Worm (Caenorhabditis elegans) whole organism, young adult: ENCODE results near the gene T05H4.15.

Source experiments
- B0035.1 ChIP-seq: sonication (generic microtip); optimal IDR thresholded peaks from 2 replicates; lab custom pipeline; 2016; ENCODE audit warnings: missing genetic modification characterization, mild to moderate bottlenecking, missing compliant biosample characterization, missing genotype, missing genetic modification reagents
- C17E4.6 ChIP-seq: fragments of 200-800 bp; sonication (Bioruptor generic); IDR thresholded peaks from 2 replicates; pipeline ENCODE4 v1.3.6; 2022; ENCODE audit warnings: missing genetic modification reagents, missing genetic modification characterization, missing compliant biosample characterization
- F37B4.10 ChIP-seq: fragments of 200-800 bp; sonication (Bioruptor generic); IDR thresholded peaks from 2 replicates; pipeline ENCODE4 v1.3.6; 2022; ENCODE audit warnings: missing genetic modification characterization, missing compliant biosample characterization
- F39B2.1 ChIP-seq: fragments of 200-800 bp; sonication (Bioruptor generic); IDR thresholded peaks from 2 replicates; pipeline ENCODE4 v1.3.6; 2022; ENCODE audit warnings: missing genetic modification reagents, missing genetic modification characterization, missing compliant biosample characterization
- K12H6.12 ChIP-seq: fragments of 200-800 bp; sonication (Bioruptor generic); optimal IDR thresholded peaks from 2 replicates; lab custom pipeline; 2018; ENCODE audit warnings: mild to moderate bottlenecking, missing genetic modification characterization, missing compliant biosample characterization
- T07F8.4 ChIP-seq: sonication (generic microtip); optimal IDR thresholded peaks from 2 replicates; lab custom pipeline; 2016; ENCODE audit warnings: mild to moderate bottlenecking, missing genetic modification characterization, moderate library complexity, missing compliant biosample characterization
- Y56A3A.18 ChIP-seq: fragments of 200-800 bp; sonication (Bioruptor generic); IDR thresholded peaks from 2 replicates; pipeline ENCODE4 v1.3.6; 2022; ENCODE audit warnings: missing genetic modification reagents, missing genetic modification characterization, missing compliant biosample characterization
- ama-1 ChIP-seq, 3 experiments: fragments of 150-350 bp in 1 of 3; sonication (generic microtip) in 2 of 3; optimal IDR thresholded peaks; 2 replicates each; lab custom pipeline; 2014 to 2018; ENCODE audit warnings: missing biosample characterization in 2 of 3, missing genetic modification characterization in 2 of 3, missing genetic modification reagents in 2 of 3
- aptf-3 ChIP-seq: fragments of 200-800 bp; sonication (Bioruptor generic); IDR thresholded peaks from 2 replicates; pipeline ENCODE4 v1.3.6; 2022; ENCODE audit warnings: missing genetic modification characterization, missing compliant biosample characterization
- athp-1 ChIP-seq: sonication (generic microtip); optimal IDR thresholded peaks from 2 replicates; lab custom pipeline; 2017; ENCODE audit warnings: mild to moderate bottlenecking, missing genetic modification characterization, missing compliant biosample characterization
- cebp-1 ChIP-seq, 2 experiments: fragments of 200-800 bp in 1 of 2; sonication (Bioruptor generic) in 1 of 2; sonication (generic microtip) in 1 of 2; IDR thresholded peaks in 1 of 2; optimal IDR thresholded peaks in 1 of 2; 2 replicates each; pipeline versions ENCODE4 v1.3.6 to Lab custom; 2017 to 2022; ENCODE audit warnings: missing compliant biosample characterization in 2 of 2, missing genetic modification characterization in 2 of 2, mild to moderate bottlenecking in 1 of 2, missing genetic modification reagents in 1 of 2, moderate library complexity in 1 of 2
- ceh-100 ChIP-seq: fragments of 200-800 bp; sonication (Bioruptor generic); IDR thresholded peaks from 2 replicates; pipeline ENCODE4 v1.3.6; 2022; ENCODE audit warnings: missing genetic modification reagents, missing genetic modification characterization, missing compliant biosample characterization
- ceh-58 ChIP-seq: fragments of 200-800 bp; sonication (Bioruptor generic); IDR thresholded peaks from 2 replicates; pipeline ENCODE4 v1.3.6; 2022; ENCODE audit warnings: missing genetic modification characterization, missing compliant biosample characterization
- ceh-91 ChIP-seq: fragments of 200-800 bp; sonication (Bioruptor generic); IDR thresholded peaks from 2 replicates; pipeline ENCODE4 v1.3.6; 2022; ENCODE audit warnings: missing genetic modification reagents, missing genetic modification characterization, missing compliant biosample characterization
- die-1 ChIP-seq: sonication (generic microtip); optimal IDR thresholded peaks from 2 replicates; lab custom pipeline; 2016; ENCODE audit warnings: missing genotype, mild to moderate bottlenecking, missing genetic modification characterization, missing compliant biosample characterization
- dox-1 ChIP-seq: fragments of 200-800 bp; sonication (Bioruptor generic); IDR thresholded peaks from 2 replicates; pipeline ENCODE4 v1.3.6; 2022; ENCODE audit warnings: missing genetic modification reagents, missing genetic modification characterization, missing compliant biosample characterization
- egrh-3 ChIP-seq: fragments of 200-800 bp; sonication (Bioruptor generic); IDR thresholded peaks from 2 replicates; pipeline ENCODE4 v1.3.6; 2022; ENCODE audit warnings: missing genetic modification reagents, missing genetic modification characterization, missing compliant biosample characterization
- fkh-3 ChIP-seq: sonication (generic microtip); optimal IDR thresholded peaks from 2 replicates; lab custom pipeline; 2016; ENCODE audit warnings: mild to moderate bottlenecking, missing genetic modification characterization, missing compliant biosample characterization
- him-1 ChIP-seq: sonication (generic microtip); optimal IDR thresholded peaks from 2 replicates; lab custom pipeline; 2016; ENCODE audit warnings: missing genotype, missing genetic modification reagents, missing genetic modification characterization, missing compliant biosample characterization
- hmg-1.2 ChIP-seq: fragments of 200-800 bp; sonication (Bioruptor generic); IDR thresholded peaks from 2 replicates; pipeline ENCODE4 v1.3.6; 2022; ENCODE audit warnings: missing genetic modification reagents, missing genetic modification characterization, missing compliant biosample characterization
- hmg-20 ChIP-seq: fragments of 200-800 bp; sonication (Bioruptor generic); IDR thresholded peaks from 2 replicates; pipeline ENCODE4 v1.3.6; 2022; ENCODE audit warnings: missing genetic modification reagents, missing genetic modification characterization, missing compliant biosample characterization
- lag-1 ChIP-seq: fragments of 200-800 bp; sonication (Bioruptor generic); IDR thresholded peaks from 2 replicates; pipeline ENCODE4 v1.3.6; 2022; ENCODE audit warnings: missing genetic modification reagents, missing genetic modification characterization, missing compliant biosample characterization
- madf-3 ChIP-seq: fragments of 200-800 bp; sonication (Bioruptor generic); IDR thresholded peaks from 2 replicates; pipeline ENCODE4 v1.3.6; 2022; ENCODE audit warnings: missing genetic modification reagents, missing genetic modification characterization, missing compliant biosample characterization
- mel-28 ChIP-seq: sonication (generic microtip); optimal IDR thresholded peaks from 2 replicates; lab custom pipeline; 2016; ENCODE audit warnings: borderline replicate concordance, mild to moderate bottlenecking, missing genetic modification characterization, missing compliant biosample characterization
- mxl-1 ChIP-seq: sonication (generic microtip); optimal IDR thresholded peaks from 2 replicates; lab custom pipeline; 2016; ENCODE audit warnings: missing genetic modification characterization, missing compliant biosample characterization
- nfya-2 ChIP-seq: fragments of 200-800 bp; sonication (Bioruptor generic); IDR thresholded peaks from 2 replicates; pipeline ENCODE4 v1.3.6; 2022; ENCODE audit warnings: missing genetic modification reagents, missing genetic modification characterization, missing compliant biosample characterization
- pbrm-1 ChIP-seq: fragments of 200-800 bp; sonication (Bioruptor generic); IDR thresholded peaks from 2 replicates; pipeline ENCODE4 v1.3.6; 2022; ENCODE audit warnings: missing genetic modification reagents, missing genetic modification characterization, missing compliant biosample characterization
- pha-4 ChIP-seq: fragments of 150-350 bp; sonication (generic microtip); optimal IDR thresholded peaks from 2 replicates; lab custom pipeline; 2014; ENCODE audit warnings: missing biosample characterization, missing genetic modification reagents, missing genetic modification characterization
- rec-8 ChIP-seq, 2 experiments: sonication (generic microtip); optimal IDR thresholded peaks; 2 replicates each; lab custom pipeline; 2016; ENCODE audit warnings: mild to moderate bottlenecking in 2 of 2, missing genetic modification characterization in 2 of 2, missing genetic modification reagents in 2 of 2, missing genotype in 2 of 2, missing biosample characterization in 1 of 2, missing compliant biosample characterization in 1 of 2, moderate library complexity in 1 of 2
- rpc-1 ChIP-seq, 2 experiments: fragments of 150-350 bp in 1 of 2; sonication (generic microtip) in 1 of 2; optimal IDR thresholded peaks; 2 replicates each; lab custom pipeline; 2014 to 2018; ENCODE audit warnings: missing biosample characterization in 1 of 2, missing genetic modification characterization in 1 of 2, missing genetic modification reagents in 1 of 2, missing genotype in 1 of 2
- sdz-38 ChIP-seq: sonication (generic microtip); optimal IDR thresholded peaks from 2 replicates; lab custom pipeline; 2016; ENCODE audit warnings: missing genotype, missing genetic modification characterization, missing compliant biosample characterization
- snpc-1.1 ChIP-seq: sonication (generic microtip); optimal IDR thresholded peaks from 2 replicates; lab custom pipeline; 2017; ENCODE audit warnings: missing genetic modification characterization, mild to moderate bottlenecking, missing compliant biosample characterization, antibody characterized with exemption, moderate library complexity, missing genotype, missing genetic modification reagents; ENCODE audit not compliant: insufficient read depth
- snpc-1.3 ChIP-seq: sonication (generic microtip); optimal IDR thresholded peaks from 2 replicates; lab custom pipeline; 2017; ENCODE audit warnings: missing genetic modification characterization, mild to moderate bottlenecking, missing compliant biosample characterization, antibody characterized with exemption, moderate library complexity, missing genotype, missing genetic modification reagents; ENCODE audit not compliant: insufficient read depth
- snpc-3.4 ChIP-seq: sonication (generic microtip); optimal IDR thresholded peaks from 2 replicates; lab custom pipeline; 2017; ENCODE audit warnings: missing genetic modification characterization, mild to moderate bottlenecking, missing compliant biosample characterization, antibody characterized with exemption, moderate library complexity, missing genotype, missing genetic modification reagents
- snpc-4 ChIP-seq, 5 experiments: fragments of 150-350 bp in 1 of 5; sonication (generic microtip) in 4 of 5; optimal IDR thresholded peaks; 2 replicates each; lab custom pipeline; 2014 to 2018; ENCODE audit warnings: missing genetic modification characterization in 5 of 5, missing biosample characterization in 3 of 5, antibody characterized with exemption in 2 of 5, mild to moderate bottlenecking in 2 of 5, missing compliant biosample characterization in 2 of 5, missing genotype in 2 of 5, moderate library complexity in 2 of 5, missing genetic modification reagents in 1 of 5
- sptf-2 ChIP-seq: fragments of 200-800 bp; sonication (Bioruptor generic); optimal IDR thresholded peaks from 2 replicates; lab custom pipeline; 2018; ENCODE audit warnings: mild to moderate bottlenecking, missing genetic modification characterization, missing compliant biosample characterization
- tbp1 ChIP-seq: fragments of 200-800 bp; sonication (Bioruptor generic); optimal IDR thresholded peaks from 2 replicates; lab custom pipeline; 2018; ENCODE audit warnings: mild to moderate bottlenecking, missing genetic modification characterization, missing compliant biosample characterization
- tlf-1 ChIP-seq: fragments of 200-800 bp; sonication (Bioruptor generic); optimal IDR thresholded peaks from 2 replicates; lab custom pipeline; 2018; ENCODE audit warnings: mild to moderate bottlenecking, missing genetic modification characterization, missing compliant biosample characterization
- unc-62 ChIP-seq: fragments of 150-350 bp; optimal IDR thresholded peaks from 2 replicates; lab custom pipeline; 2014; ENCODE audit warnings: missing biosample characterization, missing genetic modification reagents, missing genetic modification characterization

T05H4.15 gene

DNA sequence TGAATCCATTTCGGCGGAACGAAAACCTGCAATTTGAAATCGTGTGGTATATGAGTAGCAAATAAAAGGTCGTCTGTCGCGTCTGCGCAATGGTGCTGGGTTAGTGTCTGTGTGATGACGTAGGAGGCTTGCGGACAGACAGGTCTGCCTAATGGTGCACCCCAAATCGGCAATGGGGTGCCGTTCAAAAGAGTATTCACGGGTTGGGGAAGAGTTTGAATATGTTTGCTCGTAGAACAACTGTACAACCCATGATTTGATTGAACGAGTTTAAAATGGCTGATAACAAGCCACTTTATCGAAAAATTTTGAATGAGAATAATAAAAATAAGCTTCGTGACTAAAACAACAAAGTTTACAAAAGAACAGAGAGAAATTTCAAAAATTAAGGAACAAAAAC is 15.6 kb downstream of the T05H4.15 start, which contains the start of gene T05H4.11 (continued):
- TF ChIP-seq B0035.1 (tag; lab: Kevin White, UChicago): no peak
- no peak for TF ChIP-seq madf-3
- no peak for TF ChIP-seq him-1
- TF ChIP-seq mxl-1 (tag; lab: Kevin White, UChicago): no peak
- no peak for TF ChIP-seq F37B4.10 (GFP tag; lab: Robert Waterston, UW)
- no peak for TF ChIP-seq sdz-38 (tag; lab: Kevin White, UChicago)
- peak; percentile 31; the same call in 1 of the 2 replicates for TF ChIP-seq dox-1 (GFP tag; lab: Robert Waterston, UW)
- TF ChIP-seq mel-28 (tag; lab: Kevin White, UChicago): no peak
- no peak for TF ChIP-seq snpc-1.1 (tag; lab: Kevin White, UChicago)
- TF ChIP-seq die-1 (tag; lab: Kevin White, UChicago): no peak
- no peak for TF ChIP-seq cebp-1 (GFP tag; IDR thresholded peaks at IDR 0.05; lab: Robert Waterston, UW)
- TF ChIP-seq cebp-1 (tag; optimal IDR thresholded peaks at IDR 0.05; lab: Kevin White, UChicago): peak; percentile 20
- no peak for TF ChIP-seq sptf-2 (GFP tag; lab: Kevin White, UChicago)
- TF ChIP-seq K12H6.12 (tag; lab: Kevin White, UChicago): no peak
- no peak for TF ChIP-seq snpc-4 (GFP tag; optimal IDR thresholded peaks at IDR 0.05; lab: Kevin White, UChicago)
- TF ChIP-seq snpc-4 (tag; optimal IDR thresholded peaks at IDR 0.05; lab: Kevin White, UChicago): no peak
- TF ChIP-seq T07F8.4 (tag; lab: Kevin White, UChicago): no peak
- peak in 1 of 2 experiments; percentile 7 for TF ChIP-seq rec-8 (tag; optimal IDR thresholded peaks at IDR 0.05; lab: Kevin White, UChicago)
- no peak for TF ChIP-seq hmg-1.2 (GFP tag; lab: Robert Waterston, UW)
- no peak for TF ChIP-seq tlf-1
- TF ChIP-seq snpc-3.4 (tag; lab: Kevin White, UChicago): peak; percentile 0
- TF ChIP-seq nfya-2: no peak
- no peak for TF ChIP-seq snpc-1.3 (tag; lab: Kevin White, UChicago)
- no peak for TF ChIP-seq ceh-91
- TF ChIP-seq egrh-3 (GFP tag; lab: Robert Waterston, UW): no peak
- no peak for TF ChIP-seq Y56A3A.18 (GFP tag; lab: Robert Waterston, UW)
- TF ChIP-seq pha-4 (tag; lab: Kevin White, UChicago): no peak
- no peak for TF ChIP-seq unc-62 (GFP tag; lab: Kevin White, UChicago)
- TF ChIP-seq aptf-3 (GFP tag; lab: Robert Waterston, UW): no peak
- TF ChIP-seq F39B2.1 (GFP tag; lab: Robert Waterston, UW): no peak
- peak; percentile 43; the same call in 1 of the 2 replicates for TF ChIP-seq pbrm-1 (GFP tag; lab: Robert Waterston, UW)
- no peak for TF ChIP-seq C17E4.6 (GFP tag; lab: Robert Waterston, UW)
- TF ChIP-seq hmg-20: no peak
- TF ChIP-seq lag-1: 0 out of 2 replicates have a peak, but pooled peaks have one; percentile 34
- TF ChIP-seq, all 124 proteins: peak for 15

DNA sequence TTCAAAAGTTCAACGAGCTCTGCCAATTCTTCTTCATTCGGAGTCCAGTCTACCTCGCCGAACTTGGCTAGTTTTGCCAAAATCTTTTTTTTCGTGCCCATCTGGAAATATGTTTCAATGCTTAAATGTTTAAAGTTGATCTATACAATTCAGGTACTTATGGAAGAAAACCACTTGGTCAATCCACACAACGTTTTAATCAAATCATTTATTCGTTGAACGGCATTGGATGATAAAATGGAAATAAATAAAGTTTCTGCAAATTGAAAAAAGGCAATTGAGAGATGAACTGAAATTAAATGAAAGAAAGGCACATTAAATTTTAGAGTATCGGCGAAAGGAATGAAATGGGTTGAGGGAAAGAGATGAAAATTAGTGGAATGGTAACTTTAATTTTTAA is 17.5 kb downstream of the T05H4.15 start, which contains the start of gene urb-1:
Gene urb-1, minus strand, starts transcription at position 101 of the 400 bp plus-strand sequence.
- no peak for TF ChIP-seq tbp1 (GFP tag; lab: Kevin White, UChicago)
- TF ChIP-seq ama-1 (optimal IDR thresholded peaks at IDR 0.05; lab: Kevin White, UChicago): no peak
- TF ChIP-seq ama-1 (GFP tag; optimal IDR thresholded peaks at IDR 0.05; lab: Kevin White, UChicago): peak in 1 of 2 experiments; percentile 19
- TF ChIP-seq, all 124 proteins: peak for 1

DNA sequence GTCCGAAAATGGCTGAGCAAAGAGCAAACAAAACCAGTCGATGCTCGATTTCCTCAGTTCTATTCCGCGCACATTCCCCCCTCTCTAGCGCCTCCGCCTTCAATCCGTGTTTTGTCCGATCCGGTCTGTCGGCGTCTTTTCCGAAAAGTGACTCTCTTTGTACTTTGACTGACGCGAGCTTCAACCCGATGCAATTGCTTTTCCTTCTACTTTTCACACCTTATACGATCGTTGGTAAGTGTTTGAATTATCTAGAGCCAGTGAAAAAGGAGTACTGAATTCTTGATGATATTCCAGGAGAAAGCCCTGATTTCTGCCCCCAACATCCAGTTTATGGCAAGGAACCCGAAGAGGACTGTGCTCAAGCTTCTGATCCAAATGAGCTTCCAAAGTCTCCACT is 26.5 kb downstream of the T05H4.15 start, which contains the start of gene cht-6:
Gene cht-6, plus strand, starts transcription at position 9 of the 400 bp plus-strand sequence.
- TF ChIP-seq ceh-58 (GFP tag; lab: Robert Waterston, UW): no peak
- TF ChIP-seq snpc-1.1 (tag; lab: Kevin White, UChicago): no peak
- no peak for TF ChIP-seq ceh-100 (GFP tag; lab: Robert Waterston, UW)
- no peak for TF ChIP-seq hmg-20
- no peak for TF ChIP-seq fkh-3 (tag; lab: Kevin White, UChicago)
- TF ChIP-seq athp-1: no peak
- TF ChIP-seq rpc-1 (optimal IDR thresholded peaks at IDR 0.05; lab: Kevin White, UChicago): no peak
- TF ChIP-seq rpc-1 (tag; optimal IDR thresholded peaks at IDR 0.05; lab: Kevin White, UChicago): no peak
